Worm (Caenorhabditis elegans): Measurements from ENCODE around the gene C49H3.3.

The C49H3.3 gene

DNA sequence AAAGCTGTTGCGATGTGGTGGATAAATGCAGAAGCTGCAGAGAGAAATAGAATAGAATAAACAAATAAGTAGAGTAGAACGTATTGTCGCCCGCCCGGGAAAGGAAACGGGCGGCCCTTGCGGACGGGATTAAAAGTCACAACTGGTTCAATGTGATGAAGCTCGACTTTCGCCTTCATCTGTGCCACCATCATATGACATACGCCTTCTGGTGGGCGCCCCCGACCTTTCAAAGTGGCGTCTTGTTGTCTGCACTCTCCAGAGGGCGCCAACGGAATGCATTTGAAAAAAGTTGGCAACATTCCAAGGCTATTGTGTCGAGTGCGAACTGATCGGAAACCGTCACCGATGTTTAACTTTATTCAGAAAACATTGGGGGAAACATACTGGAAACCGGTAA lies 19.1 kb downstream of the C49H3.3 start (continued):
- TF ChIP-seq snpc-1.3 (tag; optimal IDR thresholded peaks at IDR 0.05; ENCODE audit: insufficient read depth) (no peak), K11D2.4 (GFP tag; IDR thresholded peaks at IDR 0.05) (no peak), F52B5.7 (tag; optimal IDR thresholded peaks at IDR 0.05) (no peak), tbp1 (GFP tag; optimal IDR thresholded peaks at IDR 0.05) (no peak), nhr-179 (tag; optimal IDR thresholded peaks at IDR 0.05) (no peak), attf-3 (GFP tag; conservative IDR thresholded peaks at IDR 0.05) (no peak), nfya-1 (tag; optimal IDR thresholded peaks at IDR 0.05; ENCODE audit: borderline replicate concordance, insufficient read depth) (no peak), repo-1 (tag; optimal IDR thresholded peaks at IDR 0.05) (no peak), akir-1 (GFP tag; optimal IDR thresholded peaks at IDR 0.05) (no peak), fkh-3 (tag; optimal IDR thresholded peaks at IDR 0.05) (no peak), Y67H2A.10 (GFP tag; conservative IDR thresholded peaks at IDR 0.05) (no peak), snpc-4 (GFP tag; optimal IDR thresholded peaks at IDR 0.05) (no peak), snpc-4 (tag; optimal IDR thresholded peaks at IDR 0.05) (no peak), unc-130 (GFP tag; optimal IDR thresholded peaks at IDR 0.05) (no peak), ekl-4 (GFP tag; IDR thresholded peaks at IDR 0.05) (no peak), Y95B8A.8 (GFP tag; IDR thresholded peaks at IDR 0.05) (no peak), C17E4.6 (GFP tag; IDR thresholded peaks at IDR 0.05) (no peak), F10E7.11 (tag; optimal IDR thresholded peaks at IDR 0.05) (no peak), F57A8.1 (GFP tag; optimal IDR thresholded peaks at IDR 0.05) (no peak), Y79H2A.3 (GFP tag; conservative IDR thresholded peaks at IDR 0.05) (no peak), rec-8 (tag; optimal IDR thresholded peaks at IDR 0.05) (no peak), snpc-1.1 (tag; optimal IDR thresholded peaks at IDR 0.05; ENCODE audit: insufficient read depth) (no peak), ztf-3 (GFP tag; optimal IDR thresholded peaks at IDR 0.05) (no peak), egl-18 (GFP tag; IDR thresholded peaks at IDR 0.05) (0 out of 2 replicates have a peak, but pooled peaks have one; percentile 11), him-1 (tag; optimal IDR thresholded peaks at IDR 0.05) (no peak), athp-1 (tag; optimal IDR thresholded peaks at IDR 0.05) (peak; percentile 5), pha-4 (tag; optimal IDR thresholded peaks at IDR 0.05) (no peak), aptf-3 (GFP tag; IDR thresholded peaks at IDR 0.05) (no peak), lin-40 (tag; optimal IDR thresholded peaks at IDR 0.05) (no peak), sptf-2 (GFP tag; optimal IDR thresholded peaks at IDR 0.05) (no peak), snpc-3.4 (tag; optimal IDR thresholded peaks at IDR 0.05) (peak; percentile 32), B0261.1 (tag; optimal IDR thresholded peaks at IDR 0.05) (no peak), lsy-27 (tag; optimal IDR thresholded peaks at IDR 0.05; ENCODE audit: borderline replicate concordance, insufficient read depth) (no peak), nfyb-1 (GFP tag; IDR thresholded peaks at IDR 0.05) (no peak), attf-6 (GFP tag; IDR thresholded peaks at IDR 0.05) (no peak), madf-3 (GFP tag; IDR thresholded peaks at IDR 0.05) (no peak), Y56A3A.18 (GFP tag; IDR thresholded peaks at IDR 0.05) (no peak), ztf-25 (GFP tag; IDR thresholded peaks at IDR 0.05) (0 out of 2 replicates have a peak, but pooled peaks have one; percentile 64)

DNA sequence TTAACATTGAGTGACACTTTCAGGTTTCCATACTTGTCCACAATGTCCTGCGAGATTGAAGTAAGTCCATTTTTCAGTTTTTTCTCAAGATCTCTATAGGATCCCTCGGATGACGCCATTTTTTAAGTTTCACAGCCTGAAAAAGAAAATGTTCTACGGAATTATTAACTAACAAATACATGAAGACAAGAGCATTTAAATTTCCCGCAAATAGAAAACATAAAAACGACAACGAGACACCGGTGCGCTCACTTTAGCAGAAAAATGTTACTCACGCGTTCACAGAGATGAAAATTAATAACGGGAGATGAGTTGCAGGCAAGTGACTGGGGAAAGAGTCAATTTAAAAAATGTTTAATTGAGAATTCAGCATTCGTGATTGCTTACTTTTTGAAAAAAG lies 22.3 kb downstream of the C49H3.3 start, which contains the start of gene czw-1:
Gene czw-1, minus strand, starts transcription at position 369 of the 400 bp plus-strand sequence.
- TF ChIP-seq ztf-6 (GFP tag; IDR thresholded peaks at IDR 0.05) (no peak), sptf-2 (GFP tag; optimal IDR thresholded peaks at IDR 0.05) (no peak), pbrm-1 (GFP tag; IDR thresholded peaks at IDR 0.05) (no peak), hmg-20 (GFP tag; IDR thresholded peaks at IDR 0.05) (no peak), nhr-80 (tag; optimal IDR thresholded peaks at IDR 0.05) (no peak), zim-3 (tag; optimal IDR thresholded peaks at IDR 0.05) (no peak), ets-4 (GFP tag; optimal IDR thresholded peaks at IDR 0.05) (no peak), athp-1 (tag; optimal IDR thresholded peaks at IDR 0.05) (no peak)

All from whole organism, young adult.